Worm (Caenorhabditis elegans) whole organism, L4 larva: ENCODE data around the gene sft-1.
A peak's percentile ranks its signal among the peaks of the same experiment; 100 is the strongest.

Source experiments
- D1046.2 ChIP-seq: fragments of 200-800 bp; sonication (Bioruptor generic); IDR thresholded peaks from 2 replicates; pipeline ENCODE4 v1.3.6; 2022; ENCODE audit warnings: missing genetic modification characterization, missing compliant biosample characterization
- F26F4.8 ChIP-seq: fragments of 200-800 bp; sonication (Bioruptor generic); conservative IDR thresholded peaks from 2 replicates; pipeline ENCODE4 v1.3.6; 2022; ENCODE audit warnings: missing genetic modification characterization, missing compliant biosample characterization
- F44E2.7 ChIP-seq: fragments of 200-800 bp; sonication (Bioruptor generic); IDR thresholded peaks from 2 replicates; pipeline ENCODE4 v2.1.2; 2022; ENCODE audit warnings: missing genetic modification characterization, missing compliant biosample characterization
- F49E8.2 ChIP-seq: sonication (generic microtip); optimal IDR thresholded peaks from 2 replicates; lab custom pipeline; 2016; ENCODE audit warnings: missing compliant biosample characterization, mild to moderate bottlenecking, missing genetic modification characterization, borderline replicate concordance
- ZK337.2 ChIP-seq: fragments of 200-800 bp; sonication (Bioruptor generic); IDR thresholded peaks from 2 replicates; pipeline ENCODE4 v1.3.6; 2022; ENCODE audit warnings: missing genetic modification reagents, missing genetic modification characterization, missing compliant biosample characterization
- aha-1 ChIP-seq: fragments of 150-350 bp; peaks from one replicate; lab custom pipeline; 2014; ENCODE audit warnings: missing biosample characterization, missing genetic modification characterization
- ceh-28 ChIP-seq: fragments of 150-350 bp; optimal IDR thresholded peaks from 2 replicates; lab custom pipeline; 2014; ENCODE audit warnings: missing biosample characterization, missing genetic modification reagents, missing genetic modification characterization
- ceh-82 ChIP-seq: sonication (generic microtip); optimal IDR thresholded peaks from 2 replicates; lab custom pipeline; 2017; ENCODE audit warnings: missing biosample characterization, missing genetic modification characterization
- cey-2 ChIP-seq: sonication (generic microtip); optimal IDR thresholded peaks from 3 replicates; lab custom pipeline; 2017; ENCODE audit warnings: missing genetic modification characterization, mild to moderate bottlenecking, missing compliant biosample characterization, antibody characterized with exemption, borderline replicate concordance; ENCODE audit not compliant: insufficient read depth
- daf-19 ChIP-seq: fragments of 200-800 bp; sonication (Bioruptor generic); conservative IDR thresholded peaks from 2 replicates; pipeline ENCODE4 v1.3.6; 2022; ENCODE audit warnings: missing genetic modification characterization, missing compliant biosample characterization
- dmd-6 ChIP-seq: fragments of 200-800 bp; sonication (Bioruptor generic); IDR thresholded peaks from 2 replicates; pipeline ENCODE4 v1.3.6; 2022; ENCODE audit warnings: missing genetic modification reagents, missing genetic modification characterization, missing compliant biosample characterization
- dpl-1 ChIP-seq: fragments of 150-350 bp; optimal IDR thresholded peaks from 2 replicates; lab custom pipeline; 2014; ENCODE audit warnings: missing biosample characterization, missing genetic modification reagents, missing genetic modification characterization
- dve-1 ChIP-seq: sonication (generic microtip); optimal IDR thresholded peaks from 2 replicates; lab custom pipeline; 2017; ENCODE audit warnings: antibody characterized with exemption, mild to moderate bottlenecking, missing genetic modification characterization, missing compliant biosample characterization; ENCODE audit not compliant: insufficient read depth
- fkh-10 ChIP-seq: fragments of 150-350 bp; optimal IDR thresholded peaks from 2 replicates; lab custom pipeline; 2014; ENCODE audit warnings: missing biosample characterization, missing genetic modification reagents, missing genetic modification characterization
- fos-1 ChIP-seq: fragments of 150-350 bp; optimal IDR thresholded peaks from 2 replicates; lab custom pipeline; 2014; ENCODE audit warnings: missing biosample characterization, missing genetic modification characterization
- hlh-11 ChIP-seq: fragments of 200-800 bp; sonication (Bioruptor generic); optimal IDR thresholded peaks from 2 replicates; lab custom pipeline; 2018; ENCODE audit warnings: mild to moderate bottlenecking, missing genetic modification characterization, missing compliant biosample characterization
- jun-1 ChIP-seq: fragments of 150-350 bp; optimal IDR thresholded peaks from 2 replicates; lab custom pipeline; 2014; ENCODE audit warnings: missing biosample characterization, missing genetic modification reagents, missing genetic modification characterization
- lin-13 ChIP-seq: fragments of 150-350 bp; optimal IDR thresholded peaks from 2 replicates; lab custom pipeline; 2014; ENCODE audit warnings: missing biosample characterization, missing genetic modification reagents, missing genetic modification characterization
- lin-29 ChIP-seq: fragments of 200-800 bp; sonication (Bioruptor generic); IDR thresholded peaks from 2 replicates; pipeline ENCODE4 v1.3.6; 2022; ENCODE audit warnings: missing genetic modification reagents, missing genetic modification characterization, missing compliant biosample characterization
- lsy-2 ChIP-seq, 2 experiments: fragments of 150-350 bp in 1 of 2; sonication (generic microtip) in 1 of 2; optimal IDR thresholded peaks; 2 replicates each; lab custom pipeline; 2014 to 2017; ENCODE audit warnings: missing biosample characterization in 2 of 2, missing genetic modification characterization in 2 of 2
- madf-5 ChIP-seq, 2 experiments: fragments of 200-800 bp; sonication (Bioruptor generic); IDR thresholded peaks; 2 replicates each; pipeline ENCODE4 v1.3.6; 2022; ENCODE audit warnings: missing compliant biosample characterization in 2 of 2, missing genetic modification characterization in 2 of 2
- mdl-1 ChIP-seq, 2 experiments: fragments of 150-350 bp in 1 of 2; sonication (generic microtip) in 1 of 2; optimal IDR thresholded peaks; 2 replicates each; lab custom pipeline; 2014 to 2017; ENCODE audit warnings: missing biosample characterization in 2 of 2, missing genetic modification characterization in 2 of 2
- mdt-29 ChIP-seq: fragments of 200-800 bp; sonication (Bioruptor generic); IDR thresholded peaks from 2 replicates; pipeline ENCODE4 v1.3.6; 2022; ENCODE audit warnings: missing genetic modification reagents, missing genetic modification characterization, missing compliant biosample characterization
- mep-1 ChIP-seq: fragments of 150-350 bp; sonication (generic microtip); optimal IDR thresholded peaks from 3 replicates; lab custom pipeline; 2014; ENCODE audit warnings: missing biosample characterization, missing genetic modification characterization
- mes-2 ChIP-seq: sonication (generic microtip); optimal IDR thresholded peaks from 2 replicates; lab custom pipeline; 2016; ENCODE audit warnings: missing genotype, mild to moderate bottlenecking, missing genetic modification characterization, missing compliant biosample characterization; ENCODE audit not compliant: poor library complexity, severe bottlenecking
- mxl-2 ChIP-seq: fragments of 200-800 bp; sonication (Bioruptor generic); conservative IDR thresholded peaks from 2 replicates; pipeline ENCODE4 v1.3.6; 2022; ENCODE audit warnings: missing genetic modification reagents, missing genetic modification characterization, missing compliant biosample characterization
- mxl-3 ChIP-seq: fragments of 200-800 bp; sonication (Bioruptor generic); optimal IDR thresholded peaks from 2 replicates; lab custom pipeline; 2018; ENCODE audit warnings: mild to moderate bottlenecking, missing genetic modification characterization, missing compliant biosample characterization
- nhr-10 ChIP-seq: fragments of 150-350 bp; optimal IDR thresholded peaks from 2 replicates; lab custom pipeline; 2014; ENCODE audit warnings: missing biosample characterization, missing genetic modification characterization
- nhr-102 ChIP-seq: sonication (generic microtip); optimal IDR thresholded peaks from 2 replicates; lab custom pipeline; 2016; ENCODE audit warnings: mild to moderate bottlenecking, missing genetic modification characterization, moderate library complexity, missing compliant biosample characterization
- nhr-111 ChIP-seq: fragments of 200-800 bp; sonication (Bioruptor generic); optimal IDR thresholded peaks from 2 replicates; lab custom pipeline; 2018; ENCODE audit warnings: mild to moderate bottlenecking, missing genetic modification characterization, missing compliant biosample characterization
- nhr-25 ChIP-seq: sonication (generic microtip); optimal IDR thresholded peaks from 2 replicates; lab custom pipeline; 2017; ENCODE audit warnings: missing genetic modification characterization, mild to moderate bottlenecking, missing compliant biosample characterization, antibody characterized with exemption, moderate library complexity, borderline replicate concordance; ENCODE audit not compliant: insufficient read depth
- nhr-28 ChIP-seq: fragments of 150-350 bp; optimal IDR thresholded peaks from 2 replicates; lab custom pipeline; 2014; ENCODE audit warnings: missing biosample characterization, missing genetic modification characterization
- nhr-41 ChIP-seq: fragments of 200-800 bp; sonication (Bioruptor generic); IDR thresholded peaks from 2 replicates; pipeline ENCODE4 v1.3.6; 2022; ENCODE audit warnings: missing genetic modification reagents, missing genetic modification characterization, missing compliant biosample characterization
- nhr-6 ChIP-seq: fragments of 150-350 bp; optimal IDR thresholded peaks from 2 replicates; lab custom pipeline; 2014; ENCODE audit warnings: missing biosample characterization, missing genetic modification characterization
- nhr-76 ChIP-seq: fragments of 150-350 bp; optimal IDR thresholded peaks from 2 replicates; lab custom pipeline; 2014; ENCODE audit warnings: missing biosample characterization, missing genetic modification characterization
- pha-4 ChIP-seq, 2 experiments: fragments of 150-350 bp in 1 of 2; fragments of 200-800 bp in 1 of 2; sonication (Bioruptor generic) in 1 of 2; IDR thresholded peaks in 1 of 2; optimal IDR thresholded peaks in 1 of 2; 2 replicates each; pipeline versions ENCODE4 v1.3.6 to Lab custom; 2014 to 2022; ENCODE audit warnings: missing genetic modification characterization in 2 of 2, missing genetic modification reagents in 2 of 2, missing biosample characterization in 1 of 2, missing compliant biosample characterization in 1 of 2
- pqm-1 ChIP-seq: sonication (generic microtip); optimal IDR thresholded peaks from 2 replicates; lab custom pipeline; 2017; ENCODE audit warnings: missing biosample characterization, missing genetic modification characterization
- rbr-2 ChIP-seq: sonication (generic microtip); optimal IDR thresholded peaks from 2 replicates; lab custom pipeline; 2016; ENCODE audit warnings: missing genotype, missing genetic modification characterization, missing compliant biosample characterization
- saeg-2 ChIP-seq: fragments of 200-800 bp; sonication (Bioruptor generic); IDR thresholded peaks from 2 replicates; pipeline ENCODE4 v1.3.6; 2022; ENCODE audit warnings: missing genetic modification reagents, missing genetic modification characterization, missing compliant biosample characterization
- sdz-12 ChIP-seq: fragments of 200-800 bp; sonication (Bioruptor generic); optimal IDR thresholded peaks from 2 replicates; lab custom pipeline; 2018; ENCODE audit warnings: mild to moderate bottlenecking, missing genetic modification characterization, missing compliant biosample characterization
- set-16 ChIP-seq: fragments of 200-800 bp; sonication (Bioruptor generic); IDR thresholded peaks from 2 replicates; pipeline ENCODE4 v1.3.6; 2022; ENCODE audit warnings: missing genetic modification reagents, missing genetic modification characterization, missing compliant biosample characterization
- snpc-4 ChIP-seq: fragments of 150-350 bp; optimal IDR thresholded peaks from 2 replicates; lab custom pipeline; 2014; ENCODE audit warnings: missing biosample characterization, missing genetic modification characterization
- unc-130 ChIP-seq: sonication (generic microtip); optimal IDR thresholded peaks from 2 replicates; lab custom pipeline; 2016; ENCODE audit warnings: missing genetic modification reagents, missing genetic modification characterization, missing compliant biosample characterization
- unc-62 ChIP-seq, 3 experiments: fragments of 150-350 bp in 1 of 3; sonication (generic microtip); optimal IDR thresholded peaks in 2 of 3; peaks in 1 of 3; 1 replicate in 1 of 3; 2 replicates in 2 of 3; lab custom pipeline; 2014 to 2017; ENCODE audit warnings: missing biosample characterization in 3 of 3, missing genetic modification characterization in 3 of 3, missing genetic modification reagents in 3 of 3, missing genotype in 1 of 3
- zfp-2 ChIP-seq: sonication (generic microtip); optimal IDR thresholded peaks from 2 replicates; lab custom pipeline; 2016; ENCODE audit warnings: mild to moderate bottlenecking, missing genetic modification characterization, missing compliant biosample characterization
- zip-2 ChIP-seq: fragments of 150-350 bp; optimal IDR thresholded peaks from 2 replicates; lab custom pipeline; 2014; ENCODE audit warnings: missing biosample characterization, missing genetic modification characterization
- ztf-11 ChIP-seq: fragments of 150-350 bp; optimal IDR thresholded peaks from 2 replicates; lab custom pipeline; 2014; ENCODE audit warnings: missing biosample characterization, missing genetic modification characterization
- ztf-7 ChIP-seq: fragments of 150-350 bp; optimal IDR thresholded peaks from 2 replicates; lab custom pipeline; 2014; ENCODE audit warnings: missing biosample characterization, missing genetic modification characterization

Gene sft-1

ce11 chrIII:3086471-3086870, at the start of gene sft-1:
Gene sft-1 (plus strand): TSS chrIII:3086671.
- no peak for TF ChIP-seq dmd-6
- no peak for TF ChIP-seq cey-2
- TF ChIP-seq madf-5 (GFP tag; IDR thresholded peaks at IDR 0.05; lab: Robert Waterston, UW), result no peak
- TF ChIP-seq nhr-25 (tag; lab: Kevin White, UChicago), result no peak
- no peak for TF ChIP-seq F44E2.7 (GFP tag; lab: Robert Waterston, UW)
- TF ChIP-seq mxl-2 (GFP tag; lab: Robert Waterston, UW), result no peak
- TF ChIP-seq ztf-11 (tag; lab: Kevin White, UChicago), result no peak
- no peak for TF ChIP-seq aha-1
- no peak for TF ChIP-seq set-16 (GFP tag; lab: Robert Waterston, UW)
- TF ChIP-seq zip-2 (tag; lab: Kevin White, UChicago), result no peak
- TF ChIP-seq nhr-28 (tag; lab: Kevin White, UChicago), result no peak
- no peak for TF ChIP-seq jun-1 (tag; lab: Kevin White, UChicago)
- no peak for TF ChIP-seq pqm-1
- TF ChIP-seq, all 104 proteins: peak for 0

- TF ChIP-seq saeg-2, result no peak
- no peak for TF ChIP-seq mes-2 (tag; lab: Kevin White, UChicago)
- TF ChIP-seq fos-1, result no peak
- no peak for TF ChIP-seq pqm-1
- no peak for TF ChIP-seq rbr-2
- TF ChIP-seq ceh-28, result no peak
- TF ChIP-seq mep-1 (tag; lab: Kevin White, UChicago), result peak; percentile 81
- no peak for TF ChIP-seq nhr-111 (GFP tag; lab: Kevin White, UChicago)
- TF ChIP-seq ceh-82 (tag; lab: Kevin White, UChicago), result no peak
- TF ChIP-seq F49E8.2, result no peak
- TF ChIP-seq ztf-11 (tag; lab: Kevin White, UChicago), result no peak
- TF ChIP-seq nhr-76 (tag; lab: Kevin White, UChicago), result no peak
- TF ChIP-seq ztf-7, result no peak
- TF ChIP-seq lin-29 (GFP tag; lab: Robert Waterston, UW), result no peak
- no peak for TF ChIP-seq mdt-29 (GFP tag; lab: Robert Waterston, UW)
- no peak for TF ChIP-seq D1046.2
- no peak for TF ChIP-seq nhr-10 (tag; lab: Kevin White, UChicago)
- TF ChIP-seq nhr-6 (tag; lab: Kevin White, UChicago), result no peak
- TF ChIP-seq lin-13 (GFP tag; lab: Kevin White, UChicago), result peak; percentile 42
- TF ChIP-seq snpc-4 (tag; lab: Kevin White, UChicago), result no peak
- no peak for TF ChIP-seq sdz-12 (GFP tag; lab: Kevin White, UChicago)
- TF ChIP-seq daf-19 (GFP tag; lab: Robert Waterston, UW), result no peak
- no peak for TF ChIP-seq mxl-2 (GFP tag; lab: Robert Waterston, UW)
- peak; percentile 78 for TF ChIP-seq hlh-11 (tag; lab: Kevin White, UChicago)
- peak; percentile 54 for TF ChIP-seq dpl-1 (GFP tag; lab: Kevin White, UChicago)
- TF ChIP-seq ZK337.2 (GFP tag; lab: Robert Waterston, UW), result no peak
- TF ChIP-seq dmd-6, result peak; percentile 49
- peak; percentile 52 for TF ChIP-seq mxl-3 (GFP tag; lab: Kevin White, UChicago)
- TF ChIP-seq mdl-1 (tag; optimal IDR thresholded peaks at IDR 0.05; lab: Kevin White, UChicago), result peak; percentile 33 to 91
- peak; percentile 45 for TF ChIP-seq dve-1 (tag; lab: Kevin White, UChicago)
- TF ChIP-seq nhr-102 (tag; lab: Kevin White, UChicago), result no peak
- no peak for TF ChIP-seq zip-2 (tag; lab: Kevin White, UChicago)
- no peak for TF ChIP-seq unc-130
- TF ChIP-seq F26F4.8 (GFP tag; lab: Robert Waterston, UW), result no peak
- no peak for TF ChIP-seq pha-4 (GFP tag; IDR thresholded peaks at IDR 0.05; lab: Robert Waterston, UW)
- peak; percentile 31 for TF ChIP-seq pha-4 (tag; optimal IDR thresholded peaks at IDR 0.05; lab: Kevin White, UChicago)
- TF ChIP-seq nhr-41 (GFP tag; lab: Robert Waterston, UW), result no peak
- peak; percentile 58 for TF ChIP-seq set-16 (GFP tag; lab: Robert Waterston, UW)
- no peak for TF ChIP-seq fkh-10 (GFP tag; lab: Kevin White, UChicago)
- TF ChIP-seq zfp-2, result no peak
- TF ChIP-seq unc-62 (GFP tag; optimal IDR thresholded peaks at IDR 0.05 in 1 of 2; lab: Kevin White, UChicago), result peak in 1 of 2 experiments; percentile 99
- TF ChIP-seq unc-62 (tag; optimal IDR thresholded peaks at IDR 0.05; lab: Kevin White, UChicago), result no peak
- TF ChIP-seq cey-2, result no peak
- TF ChIP-seq lsy-2 (tag; optimal IDR thresholded peaks at IDR 0.05; lab: Kevin White, UChicago), result peak in 1 of 2 experiments; percentile 67
Measured at ce11 chrIII:3037346-3037745, 49.1 kb upstream of the sft-1 start.
